Worm (Caenorhabditis elegans) whole organism, L1 larva: ENCODE measurements around the gene srj-40.
"Not testable (repeated sequence)": the region's sequence is repeated elsewhere in the genome, so short reads cannot be mapped to it uniquely, and the experiment has no call there.

Experiments used
- fkh-10 ChIP-seq: sonication (generic microtip); optimal IDR thresholded peaks from 2 replicates; lab custom pipeline; 2017; ENCODE audit warnings: missing biosample characterization, missing genetic modification reagents, missing genetic modification characterization
- snpc-4 ChIP-seq: fragments of 150-350 bp; optimal IDR thresholded peaks from 2 replicates; lab custom pipeline; 2014; ENCODE audit warnings: missing biosample characterization, missing genetic modification characterization
- swsn-7 ChIP-seq: sonication (generic microtip); optimal IDR thresholded peaks from 2 replicates; lab custom pipeline; 2016; ENCODE audit warnings: missing genetic modification characterization, missing compliant biosample characterization
- ztf-11 ChIP-seq, 2 experiments: sonication (generic microtip); optimal IDR thresholded peaks; 2 replicates each; lab custom pipeline; 2016 to 2017; ENCODE audit warnings: missing genetic modification characterization in 2 of 2, missing biosample characterization in 1 of 2, missing compliant biosample characterization in 1 of 2

DNA sequence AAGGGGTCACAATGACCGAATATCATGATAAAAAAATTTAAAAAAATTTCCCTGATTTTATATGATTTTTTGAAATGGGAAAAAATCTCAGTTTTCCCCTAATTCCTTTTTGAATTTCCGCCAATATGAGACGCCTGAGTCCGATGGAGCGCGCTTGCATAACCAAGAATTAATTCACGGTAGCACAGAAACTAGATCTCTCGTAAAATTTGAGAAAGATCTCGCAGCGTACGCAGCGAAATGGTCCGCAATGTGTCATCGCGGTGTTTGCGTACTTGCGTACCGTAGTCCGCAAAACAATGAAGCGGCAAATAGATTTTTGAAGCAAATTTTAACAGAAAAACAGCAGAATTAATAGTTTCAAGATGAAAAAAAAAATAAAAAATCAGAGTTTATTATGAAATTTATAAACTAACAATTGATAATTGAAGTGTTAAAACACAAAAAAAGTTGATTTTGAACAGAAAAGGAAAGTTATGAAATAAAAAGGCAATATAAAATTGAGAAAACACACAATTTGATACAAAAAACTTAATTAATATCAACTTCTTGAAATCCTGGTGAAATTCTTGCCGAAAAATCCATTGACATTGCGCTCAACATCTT lies 38.0 kb upstream of the srj-40 start:
- TF ChIP-seq snpc-4 (tag; lab: Kevin White, UChicago); fkh-10 (GFP tag; lab: Kevin White, UChicago); ztf-11 (tag; optimal IDR thresholded peaks at IDR 0.05; lab: Kevin White, UChicago): not testable (repeated sequence)
- peak; percentile 37 for TF ChIP-seq swsn-7 (tag; lab: Kevin White, UChicago)
